Fruit fly (Drosophila melanogaster) whole organism, embryonic: ENCODE measurements around the gene Cwc25.
A peak's percentile ranks its signal among the peaks of the same experiment; 100 is the strongest.

Experiments
- Asciz ChIP-seq: fragments of 200-800 bp; sonication (Bioruptor generic); optimal IDR thresholded peaks from 2 replicates; lab custom pipeline; 2017; ENCODE audit warnings: missing biosample characterization, mild to moderate bottlenecking, missing genetic modification characterization, missing genetic modification reagents
- CG10147 ChIP-seq: fragments of 200-800 bp; sonication (Bioruptor generic); optimal IDR thresholded peaks from 2 replicates; lab custom pipeline; 2019; ENCODE audit warnings: missing biosample characterization, mild to moderate bottlenecking, missing genetic modification characterization, moderate library complexity
- CG10462 ChIP-seq: fragments of 200-800 bp; sonication (Bioruptor generic); optimal IDR thresholded peaks from 2 replicates; lab custom pipeline; 2016; ENCODE audit warnings: missing biosample characterization, missing genetic modification characterization
- CG12104 ChIP-seq: fragments of 200-800 bp; sonication (Bioruptor generic); optimal IDR thresholded peaks from 3 replicates; lab custom pipeline; 2016; ENCODE audit warnings: missing biosample characterization, missing genetic modification characterization
- CG1233 ChIP-seq: fragments of 200-800 bp; sonication (Bioruptor generic); optimal IDR thresholded peaks from 4 replicates; lab custom pipeline; 2018; ENCODE audit warnings: missing biosample characterization, mild to moderate bottlenecking, missing genetic modification characterization
- CG13287 ChIP-seq: fragments of 200-800 bp; sonication (Bioruptor generic); IDR thresholded peaks from 2 replicates; pipeline ENCODE4 v1.3.6; 2022; ENCODE audit warnings: missing biosample characterization, missing genetic modification characterization; ENCODE audit not compliant: partially characterized antibody
- CG14860 ChIP-seq: fragments of 200-800 bp; sonication (Bioruptor generic); IDR thresholded peaks from 3 replicates; pipeline ENCODE4 v1.3.6; 2022; ENCODE audit warnings: missing biosample characterization, missing genetic modification characterization; ENCODE audit not compliant: partially characterized antibody
- CG15479 ChIP-seq: fragments of 200-800 bp; sonication (Bioruptor generic); optimal IDR thresholded peaks from 3 replicates; lab custom pipeline; 2019; ENCODE audit warnings: missing biosample characterization, mild to moderate bottlenecking, missing genetic modification characterization, moderate library complexity
- CG1647 ChIP-seq: fragments of 200-800 bp; sonication (Bioruptor generic); optimal IDR thresholded peaks from 3 replicates; lab custom pipeline; 2016; ENCODE audit warnings: missing biosample characterization, missing genetic modification characterization
- CG17829 ChIP-seq: fragments of 200-800 bp; optimal IDR thresholded peaks from 2 replicates; lab custom pipeline; 2019; ENCODE audit warnings: missing biosample characterization, mild to moderate bottlenecking, missing genetic modification characterization, moderate library complexity
- CG18476 ChIP-seq: fragments of 200-800 bp; sonication (Bioruptor generic); optimal IDR thresholded peaks from 2 replicates; lab custom pipeline; 2016; ENCODE audit warnings: missing biosample characterization, mild to moderate bottlenecking, missing genetic modification characterization
- CG2875 ChIP-seq: fragments of 200-800 bp; sonication (Bioruptor generic); optimal IDR thresholded peaks from 2 replicates; lab custom pipeline; 2017; ENCODE audit warnings: missing biosample characterization, mild to moderate bottlenecking, missing genetic modification characterization, missing genetic modification reagents
- CG31388 ChIP-seq: fragments of 200-800 bp; sonication (Bioruptor generic); optimal IDR thresholded peaks from 2 replicates; lab custom pipeline; 2016; ENCODE audit warnings: missing biosample characterization, missing genetic modification characterization
- CG32532 ChIP-seq: fragments of 200-800 bp; sonication (Bioruptor generic); IDR thresholded peaks from 2 replicates; pipeline ENCODE4 v1.3.6; 2022; ENCODE audit warnings: missing biosample characterization, missing genetic modification characterization
- CG9609 ChIP-seq: fragments of 200-800 bp; sonication (Bioruptor generic); optimal IDR thresholded peaks from 3 replicates; lab custom pipeline; 2016; ENCODE audit warnings: missing biosample characterization, missing genetic modification characterization
- CG9727 ChIP-seq: fragments of 200-800 bp; sonication (Bioruptor generic); optimal IDR thresholded peaks from 3 replicates; lab custom pipeline; 2017; ENCODE audit warnings: missing biosample characterization, mild to moderate bottlenecking, missing genetic modification characterization
- CG9817 ChIP-seq: fragments of 200-800 bp; sonication (Bioruptor generic); optimal IDR thresholded peaks from 2 replicates; lab custom pipeline; 2018; ENCODE audit warnings: missing biosample characterization, mild to moderate bottlenecking, missing genetic modification characterization, moderate library complexity
- CHES-1-like ChIP-seq: fragments of 200-800 bp; sonication (Bioruptor generic); optimal IDR thresholded peaks from 2 replicates; lab custom pipeline; 2016; ENCODE audit warnings: missing biosample characterization, missing genetic modification characterization
- Dfd ChIP-seq, 2 experiments: fragments of >200 bp; optimal IDR thresholded peaks; 2 replicates each; lab custom pipeline; 2017; ENCODE audit warnings: missing biosample characterization in 2 of 2, missing genetic modification characterization in 2 of 2
- Dll ChIP-seq: fragments of 200-800 bp; sonication (Bioruptor generic); IDR thresholded peaks from 4 replicates; pipeline ENCODE4 v1.3.6; 2022; ENCODE audit warnings: missing biosample characterization, missing genetic modification characterization; ENCODE audit not compliant: partially characterized antibody
- Dp ChIP-seq: fragments of 200-800 bp; sonication (Bioruptor generic); optimal IDR thresholded peaks from 2 replicates; lab custom pipeline; 2018; ENCODE audit warnings: missing biosample characterization, mild to moderate bottlenecking, missing genetic modification characterization, moderate library complexity
- ERR ChIP-seq: fragments of 200-800 bp; sonication (Bioruptor generic); optimal IDR thresholded peaks from 2 replicates; lab custom pipeline; 2016; ENCODE audit warnings: missing biosample characterization, missing genetic modification characterization
- HLHmδ ChIP-seq: fragments of 200-800 bp; sonication (Bioruptor generic); optimal IDR thresholded peaks from 2 replicates; lab custom pipeline; 2018; ENCODE audit warnings: missing biosample characterization, mild to moderate bottlenecking, missing genetic modification characterization, moderate library complexity
- Jarid2 ChIP-seq: fragments of 200-800 bp; sonication (Bioruptor generic); optimal IDR thresholded peaks from 3 replicates; lab custom pipeline; 2017; ENCODE audit warnings: mild to moderate bottlenecking, missing biosample characterization, missing genetic modification reagents, missing genetic modification characterization
- MESR4 ChIP-seq: fragments of 200-800 bp; sonication (Bioruptor generic); optimal IDR thresholded peaks from 2 replicates; lab custom pipeline; 2018; ENCODE audit warnings: missing biosample characterization, mild to moderate bottlenecking, missing genetic modification characterization, moderate library complexity
- Mad ChIP-seq: fragments of 200-800 bp; sonication (Bioruptor generic); optimal IDR thresholded peaks from 2 replicates; lab custom pipeline; 2016; ENCODE audit warnings: missing biosample characterization, missing genetic modification characterization
- Med ChIP-seq: fragments of 200-800 bp; sonication (Bioruptor generic); peaks from one replicate; lab custom pipeline; 2016; ENCODE audit warnings: missing biosample characterization, missing genetic modification characterization, mild to moderate bottlenecking, inconsistent platforms, moderate library complexity
- Mrtf ChIP-seq: fragments of 200-800 bp; sonication (Bioruptor generic); IDR thresholded peaks from 3 replicates; pipeline ENCODE4 v1.3.6; 2022; ENCODE audit warnings: missing biosample characterization, missing genetic modification characterization
- Rx ChIP-seq: fragments of 200-800 bp; sonication (Bioruptor generic); IDR thresholded peaks from 2 replicates; pipeline ENCODE4 v1.3.6; 2022; ENCODE audit warnings: missing biosample characterization, missing genetic modification characterization
- Sry-δ ChIP-seq: fragments of 200-800 bp; sonication (Bioruptor generic); optimal IDR thresholded peaks from 2 replicates; lab custom pipeline; 2016; ENCODE audit warnings: missing biosample characterization, missing genetic modification characterization
- Tbp ChIP-seq: fragments of >200 bp; optimal IDR thresholded peaks from 2 replicates; lab custom pipeline; 2018; ENCODE audit warnings: missing biosample characterization, missing genetic modification characterization
- Xbp1 ChIP-seq: fragments of 200-800 bp; sonication (Bioruptor generic); optimal IDR thresholded peaks from 3 replicates; lab custom pipeline; 2016; ENCODE audit warnings: missing biosample characterization, mild to moderate bottlenecking, missing genetic modification characterization
- bbx ChIP-seq: fragments of 200-800 bp; sonication (Bioruptor generic); IDR thresholded peaks from 2 replicates; pipeline ENCODE4 v1.3.6; 2022; ENCODE audit warnings: missing biosample characterization, missing genetic modification characterization; ENCODE audit not compliant: partially characterized antibody
- cato ChIP-seq: fragments of 200-800 bp; sonication (Bioruptor generic); optimal IDR thresholded peaks from 2 replicates; lab custom pipeline; 2016; ENCODE audit warnings: missing biosample characterization, missing genetic modification characterization, borderline replicate concordance
- danr ChIP-seq: fragments of 200-800 bp; sonication (Bioruptor generic); IDR thresholded peaks from 2 replicates; pipeline ENCODE4 v1.3.6; 2022; ENCODE audit warnings: missing biosample characterization, missing genetic modification characterization
- dmrt11E ChIP-seq: fragments of 200-800 bp; sonication (Bioruptor generic); optimal IDR thresholded peaks from 3 replicates; lab custom pipeline; 2018; ENCODE audit warnings: missing biosample characterization, mild to moderate bottlenecking, missing genetic modification characterization, moderate library complexity
- dpn ChIP-seq, 2 experiments: fragments of 200-800 bp; sonication (Bioruptor generic); optimal IDR thresholded peaks; 3 replicates each; lab custom pipeline; 2016; ENCODE audit warnings: missing biosample characterization in 2 of 2, missing genetic modification characterization in 2 of 2
- ewg ChIP-seq: fragments of 200-800 bp; sonication (Bioruptor generic); optimal IDR thresholded peaks from 3 replicates; lab custom pipeline; 2017; ENCODE audit warnings: mild to moderate bottlenecking, missing biosample characterization, missing genetic modification reagents, missing genetic modification characterization
- fu2 ChIP-seq: fragments of 200-800 bp; sonication (Bioruptor generic); optimal IDR thresholded peaks from 2 replicates; lab custom pipeline; 2016; ENCODE audit warnings: missing biosample characterization, missing genetic modification characterization
- gce ChIP-seq: fragments of 200-800 bp; sonication (Bioruptor generic); IDR thresholded peaks from 3 replicates; pipeline ENCODE4 v1.3.6; 2022; ENCODE audit warnings: missing biosample characterization, missing genetic modification characterization
- jigr1 ChIP-seq: fragments of 200-800 bp; sonication (Bioruptor generic); IDR thresholded peaks from 3 replicates; pipeline ENCODE4 v1.3.6; 2022; ENCODE audit warnings: missing biosample characterization, missing genetic modification characterization
- maf-S ChIP-seq: fragments of 200-800 bp; sonication (Bioruptor generic); optimal IDR thresholded peaks from 2 replicates; lab custom pipeline; 2016; ENCODE audit warnings: missing biosample characterization, missing genetic modification characterization
- nmo ChIP-seq: fragments of 200-800 bp; sonication (Bioruptor generic); optimal IDR thresholded peaks from 2 replicates; lab custom pipeline; 2018; ENCODE audit warnings: missing biosample characterization, mild to moderate bottlenecking, missing genetic modification characterization, moderate library complexity
- org-1 ChIP-seq: fragments of 200-800 bp; sonication (Bioruptor generic); optimal IDR thresholded peaks from 2 replicates; lab custom pipeline; 2017; ENCODE audit warnings: missing biosample characterization, missing genetic modification characterization
- pfk ChIP-seq: fragments of 200-800 bp; sonication (Bioruptor generic); optimal IDR thresholded peaks from 2 replicates; lab custom pipeline; 2018; ENCODE audit warnings: missing biosample characterization, mild to moderate bottlenecking, missing genetic modification characterization, moderate library complexity
- sc ChIP-seq, 3 experiments: fragments of >200 bp in 2 of 3; fragments of 200-800 bp in 1 of 3; sonication (Bioruptor generic) in 1 of 3; optimal IDR thresholded peaks; 2 replicates in 2 of 3; 3 replicates in 1 of 3; lab custom pipeline; 2017; ENCODE audit warnings: mild to moderate bottlenecking in 1 of 3, missing biosample characterization in 1 of 3, missing genetic modification characterization in 1 of 3, missing genetic modification reagents in 1 of 3
- wdn ChIP-seq: fragments of 200-800 bp; sonication (Bioruptor generic); IDR thresholded peaks from 2 replicates; pipeline ENCODE4 v1.3.6; 2022; ENCODE audit warnings: missing biosample characterization, missing genetic modification characterization
- zf30C ChIP-seq: fragments of 200-800 bp; sonication (Bioruptor generic); optimal IDR thresholded peaks from 3 replicates; lab custom pipeline; 2018; ENCODE audit warnings: missing biosample characterization, mild to moderate bottlenecking, missing genetic modification characterization

Cwc25 gene

dm6 chr2L:2748480-2749143 lies 3.7 kb downstream of the Cwc25 start (continued):
- TF ChIP-seq CG18476 (GFP tag; lab: Kevin White, UChicago): peak; percentile 73
- peak; percentile 83 for TF ChIP-seq CHES-1-like (GFP tag; lab: Kevin White, UChicago)
- peak; percentile 93 for TF ChIP-seq CG17829 (tag; lab: Kevin White, UChicago)
- TF ChIP-seq CG1233: peak; percentile 89
- TF ChIP-seq Jarid2 (GFP tag; lab: Kevin White, UChicago): peak; percentile 45
- peak; percentile 41 for TF ChIP-seq CG31388
- peak; percentile 73 for TF ChIP-seq CG13287 (GFP tag; lab: Robert Waterston, UW)
- 0 out of 4 replicates have a peak, but pooled peaks have one; percentile 43 for TF ChIP-seq Dll (GFP tag; lab: Robert Waterston, UW)
- TF ChIP-seq CG9817 (tag; lab: Kevin White, UChicago): peak; percentile 89
- peak; percentile 70 for TF ChIP-seq CG10462 (GFP tag; lab: Kevin White, UChicago)
- no peak for TF ChIP-seq sc (optimal IDR thresholded peaks at IDR 0.05; lab: Kevin White, UChicago)
- TF ChIP-seq sc (GFP tag; optimal IDR thresholded peaks at IDR 0.05; lab: Kevin White, UChicago): peak; percentile 67
- peak; percentile 99 for TF ChIP-seq Med (GFP tag; lab: Kevin White, UChicago)
- TF ChIP-seq fu2 (GFP tag; lab: Kevin White, UChicago): peak; percentile 77
- TF ChIP-seq CG14860 (GFP tag; lab: Robert Waterston, UW): no peak
- peak; percentile 100 for TF ChIP-seq ERR (GFP tag; lab: Kevin White, UChicago)
- TF ChIP-seq CG32532 (GFP tag; lab: Robert Waterston, UW): peak; percentile 94
- peak; percentile 63; the same call in 2 of the 3 replicates for TF ChIP-seq gce (GFP tag; lab: Robert Waterston, UW)
- peak; percentile 43 for TF ChIP-seq HLHmδ (GFP tag; lab: Kevin White, UChicago)
- peak; percentile 86 to 89 for TF ChIP-seq dpn (GFP tag; optimal IDR thresholded peaks at IDR 0.05; lab: Kevin White, UChicago)
- no peak for TF ChIP-seq CG2875 (GFP tag; lab: Kevin White, UChicago)
- peak; percentile 90 for TF ChIP-seq MESR4 (GFP tag; lab: Kevin White, UChicago)
- peak; percentile 35; the same call in 1 of the 3 replicates for TF ChIP-seq jigr1 (GFP tag; lab: Robert Waterston, UW)
- TF ChIP-seq Mad: peak; percentile 81
- peak; percentile 67 for TF ChIP-seq org-1
- no peak for TF ChIP-seq Tbp (GFP tag; lab: Kevin White, UChicago)
- TF ChIP-seq dmrt11E: peak; percentile 79
- peak; percentile 80 for TF ChIP-seq ewg (GFP tag; lab: Kevin White, UChicago)
- peak; percentile 63 for TF ChIP-seq Sry-δ
- peak; percentile 45 for TF ChIP-seq bbx (GFP tag; lab: Robert Waterston, UW)
- TF ChIP-seq nmo: peak; percentile 91
- TF ChIP-seq Xbp1 (GFP tag; lab: Kevin White, UChicago): peak; percentile 92
- no peak for TF ChIP-seq CG15479 (GFP tag; lab: Kevin White, UChicago)
- peak; percentile 40 for TF ChIP-seq zf30C (GFP tag; lab: Kevin White, UChicago)
- peak; percentile 82 for TF ChIP-seq CG9609
- TF ChIP-seq wdn: peak; percentile 76
- TF ChIP-seq maf-S (GFP tag; lab: Kevin White, UChicago): peak; percentile 85
- peak; percentile 83 for TF ChIP-seq CG12104 (GFP tag; lab: Kevin White, UChicago)
- peak; percentile 60 for TF ChIP-seq pfk (GFP tag; lab: Kevin White, UChicago)
- peak; percentile 85 for TF ChIP-seq Mrtf (GFP tag; lab: Robert Waterston, UW)
- TF ChIP-seq danr: peak; percentile 75
- peak; percentile 84 for TF ChIP-seq Dp
- TF ChIP-seq CG9727 (GFP tag; lab: Kevin White, UChicago): peak; percentile 83
- peak; percentile 69 for TF ChIP-seq Rx
- TF ChIP-seq CG1647 (GFP tag; lab: Kevin White, UChicago): peak; percentile 74
- peak; percentile 70 for TF ChIP-seq Asciz (GFP tag; lab: Kevin White, UChicago)
- TF ChIP-seq CG10147 (GFP tag; lab: Kevin White, UChicago): peak; percentile 79
- peak; percentile 63 for TF ChIP-seq cato (GFP tag; lab: Kevin White, UChicago)
- no peak for TF ChIP-seq Dfd (GFP tag; optimal IDR thresholded peaks at IDR 0.05; lab: Kevin White, UChicago)
